Worm (Caenorhabditis elegans): ENCODE data around the gene zig-5.
A peak's percentile ranks its signal among the peaks of the same experiment; 100 is the strongest.

zig-5 gene

ce11 chrIII:10989491-10990032 is 36.3 kb upstream of the zig-5 start (continued):
- TF ChIP-seq zim-3 (tag; optimal IDR thresholded peaks at IDR 0.05) (peak; percentile 98), hrde-1 (tag; optimal IDR thresholded peaks at IDR 0.05; ENCODE audit: borderline replicate concordance) (peak; percentile 94), tbp1 (GFP tag; optimal IDR thresholded peaks at IDR 0.05) (peak; percentile 90), bed-1 (GFP tag; IDR thresholded peaks at IDR 0.05) (no peak), ZK185.1 (tag; optimal IDR thresholded peaks at IDR 0.05; ENCODE audit: poor library complexity, severe bottlenecking) (peak; percentile 96), rcor-1 (GFP tag; IDR thresholded peaks at IDR 0.05) (peak; percentile 95), madf-10 (tag; optimal IDR thresholded peaks at IDR 0.05) (peak; percentile 92), nhr-90 (tag; optimal IDR thresholded peaks at IDR 0.05) (peak; percentile 94), nfyb-1 (GFP tag; IDR thresholded peaks at IDR 0.05) (peak; percentile 98), ceh-100 (GFP tag; IDR thresholded peaks at IDR 0.05) (peak; percentile 89), madf-6 (GFP tag; IDR thresholded peaks at IDR 0.05) (peak; percentile 86), zfh-2 (GFP tag; conservative IDR thresholded peaks at IDR 0.05) (peak; percentile 94), lsy-27 (tag; optimal IDR thresholded peaks at IDR 0.05; ENCODE audit: borderline replicate concordance, insufficient read depth) (peak; percentile 84), ztf-22 (GFP tag; optimal IDR thresholded peaks at IDR 0.05) (peak; percentile 91), ceh-27 (GFP tag; optimal IDR thresholded peaks at IDR 0.05) (peak; percentile 95), K11D2.4 (GFP tag; IDR thresholded peaks at IDR 0.05) (peak; percentile 95), gei-17 (GFP tag; optimal IDR thresholded peaks at IDR 0.05) (peak; percentile 91), ekl-4 (GFP tag; IDR thresholded peaks at IDR 0.05) (peak; percentile 95), bed-2 (GFP tag; IDR thresholded peaks at IDR 0.05) (peak; percentile 72), nfya-1 (tag; optimal IDR thresholded peaks at IDR 0.05; ENCODE audit: borderline replicate concordance, insufficient read depth) (no peak), lag-1 (GFP tag; IDR thresholded peaks at IDR 0.05) (peak; percentile 88), aptf-3 (GFP tag; IDR thresholded peaks at IDR 0.05) (peak; percentile 94), ceh-40 (GFP tag; IDR thresholded peaks at IDR 0.05) (peak; percentile 81; the same call in 1 of the 2 replicates), snpc-4 (GFP tag; optimal IDR thresholded peaks at IDR 0.05) (peak; percentile 99), snpc-4 (tag; optimal IDR thresholded peaks at IDR 0.05) (peak; percentile 99 to 100 (median 100)), ztf-3 (GFP tag; optimal IDR thresholded peaks at IDR 0.05) (peak; percentile 91), somi-1 (GFP tag; optimal IDR thresholded peaks at IDR 0.05) (peak; percentile 92), F57C9.4 (tag; optimal IDR thresholded peaks at IDR 0.05) (peak; percentile 76), atf-7 (tag; optimal IDR thresholded peaks at IDR 0.05) (peak; percentile 96), unc-62 (GFP tag; optimal IDR thresholded peaks at IDR 0.05) (no peak), lin-54 (GFP tag; optimal IDR thresholded peaks at IDR 0.05) (peak; percentile 90), C06A6.2 (GFP tag; conservative IDR thresholded peaks at IDR 0.05) (peak; percentile 92), B0336.3 (GFP tag; IDR thresholded peaks at IDR 0.05) (peak; percentile 98), chd-7 (tag; optimal IDR thresholded peaks at IDR 0.05) (peak; percentile 97), aptf-2 (GFP tag; conservative IDR thresholded peaks at IDR 0.05) (peak; percentile 71), rpc-1 (optimal IDR thresholded peaks at IDR 0.05) (peak; percentile 99), rpc-1 (tag; optimal IDR thresholded peaks at IDR 0.05) (peak; percentile 99), die-1 (tag; optimal IDR thresholded peaks at IDR 0.05) (peak; percentile 97), B0019.2 (GFP tag; conservative IDR thresholded peaks at IDR 0.05) (peak; percentile 65; the same call in 1 of the 2 replicates), F37B4.10 (GFP tag; IDR thresholded peaks at IDR 0.05) (peak; percentile 89; the same call in 1 of the 2 replicates), Y79H2A.3 (GFP tag; conservative IDR thresholded peaks at IDR 0.05) (peak; percentile 93), tlf-1 (GFP tag; optimal IDR thresholded peaks at IDR 0.05) (peak; percentile 91), egl-44 (GFP tag; IDR thresholded peaks at IDR 0.05) (peak; percentile 97), madf-8 (GFP tag; conservative IDR thresholded peaks at IDR 0.05) (peak; percentile 60), ccch-3 (GFP tag; optimal IDR thresholded peaks at IDR 0.05) (peak; percentile 82), T07F8.4 (tag; optimal IDR thresholded peaks at IDR 0.05) (peak; percentile 92), let-607 (tag; optimal IDR thresholded peaks at IDR 0.05) (peak; percentile 84 to 89), nfya-2 (GFP tag; IDR thresholded peaks at IDR 0.05) (peak; percentile 79; the same call in 1 of the 2 replicates)
